Worm (Caenorhabditis elegans) whole organism, L4 larva: ENCODE results near the gene F54C8.6.

Experiments used
- ZK546.5 ChIP-seq, 2 experiments: sonication (generic microtip); optimal IDR thresholded peaks; 2 replicates each; lab custom pipeline; 2017; ENCODE audit warnings: missing biosample characterization in 2 of 2, missing genetic modification characterization in 2 of 2
- ama-1 ChIP-seq: fragments of 150-350 bp; optimal IDR thresholded peaks from 2 replicates; lab custom pipeline; 2014; ENCODE audit warnings: inconsistent platforms, mixed read lengths
- cey-2 ChIP-seq: sonication (generic microtip); optimal IDR thresholded peaks from 3 replicates; lab custom pipeline; 2017; ENCODE audit warnings: missing genetic modification characterization, mild to moderate bottlenecking, missing compliant biosample characterization, antibody characterized with exemption, borderline replicate concordance; ENCODE audit not compliant: insufficient read depth
- dmd-9 ChIP-seq: fragments of 200-800 bp; sonication (Bioruptor generic); IDR thresholded peaks from 2 replicates; pipeline ENCODE4 v1.3.6; 2022; ENCODE audit warnings: missing genetic modification reagents, missing genetic modification characterization, missing compliant biosample characterization
- fkh-10 ChIP-seq: fragments of 150-350 bp; optimal IDR thresholded peaks from 2 replicates; lab custom pipeline; 2014; ENCODE audit warnings: missing biosample characterization, missing genetic modification reagents, missing genetic modification characterization
- mxl-3 ChIP-seq: fragments of 200-800 bp; sonication (Bioruptor generic); optimal IDR thresholded peaks from 2 replicates; lab custom pipeline; 2018; ENCODE audit warnings: mild to moderate bottlenecking, missing genetic modification characterization, missing compliant biosample characterization
- nhr-10 ChIP-seq: fragments of 150-350 bp; optimal IDR thresholded peaks from 2 replicates; lab custom pipeline; 2014; ENCODE audit warnings: missing biosample characterization, missing genetic modification characterization
- nhr-76 ChIP-seq: fragments of 150-350 bp; optimal IDR thresholded peaks from 2 replicates; lab custom pipeline; 2014; ENCODE audit warnings: missing biosample characterization, missing genetic modification characterization
- pqm-1 ChIP-seq: sonication (generic microtip); optimal IDR thresholded peaks from 2 replicates; lab custom pipeline; 2017; ENCODE audit warnings: missing biosample characterization, missing genetic modification characterization
- ztf-11 ChIP-seq: fragments of 150-350 bp; optimal IDR thresholded peaks from 2 replicates; lab custom pipeline; 2014; ENCODE audit warnings: missing biosample characterization, missing genetic modification characterization

DNA sequence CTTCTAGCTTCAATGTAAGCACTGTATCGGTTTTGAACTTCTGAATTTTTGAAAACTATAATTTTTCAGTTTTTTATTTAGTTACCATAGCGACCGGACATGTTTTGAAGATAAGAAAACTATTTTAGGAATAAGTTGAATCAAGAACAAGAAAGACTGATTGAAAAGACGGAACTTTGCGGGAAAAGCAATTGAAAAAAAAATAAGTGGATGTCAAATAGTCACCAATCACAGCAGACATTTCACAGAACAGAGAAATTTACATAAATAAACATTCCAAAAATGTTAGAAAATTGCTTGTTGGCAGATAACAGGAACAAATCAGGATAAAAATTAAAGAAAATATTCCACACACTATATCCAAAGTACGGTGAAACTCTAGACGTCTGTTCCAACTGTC lies at the start of gene F54C8.6:
- no peak for TF ChIP-seq nhr-76 (tag; lab: Kevin White, UChicago)
- TF ChIP-seq ZK546.5 (tag; optimal IDR thresholded peaks at IDR 0.05; lab: Kevin White, UChicago) = no peak
- TF ChIP-seq ama-1 (lab: Kevin White, UChicago) = no peak
- TF ChIP-seq pqm-1 (tag; lab: Kevin White, UChicago) = no peak
- TF ChIP-seq ztf-11 = no peak
- TF ChIP-seq dmd-9 (GFP tag; lab: Robert Waterston, UW) = no peak
- no peak for TF ChIP-seq cey-2 (tag; lab: Kevin White, UChicago)
- TF ChIP-seq mxl-3 (GFP tag; lab: Kevin White, UChicago) = no peak
- TF ChIP-seq nhr-10 (tag; lab: Kevin White, UChicago) = no peak
- TF ChIP-seq fkh-10 = no peak
